Fruit fly (Drosophila melanogaster) whole organism, embryonic: ENCODE data around the gene CG7914.

Source experiments
- Ada2b ChIP-seq: fragments of 200-800 bp; sonication (Bioruptor generic); IDR thresholded peaks from 2 replicates; pipeline ENCODE4 v1.3.6; 2022; ENCODE audit warnings: missing biosample characterization, missing genetic modification characterization
- Adf1 ChIP-seq: fragments of 200-800 bp; sonication (Bioruptor generic); IDR thresholded peaks from 2 replicates; pipeline ENCODE4 v1.3.6; 2022; ENCODE audit warnings: missing biosample characterization, missing genetic modification characterization
- Atf3 ChIP-seq: fragments of 200-800 bp; sonication (Bioruptor generic); optimal IDR thresholded peaks from 3 replicates; lab custom pipeline; 2016; ENCODE audit warnings: missing biosample characterization, missing genetic modification characterization
- Bteb2 ChIP-seq: fragments of 200-800 bp; sonication (Bioruptor generic); optimal IDR thresholded peaks from 2 replicates; lab custom pipeline; 2016; ENCODE audit warnings: missing biosample characterization, missing genetic modification characterization
- CG10321 ChIP-seq: fragments of 200-800 bp; sonication (Bioruptor generic); IDR thresholded peaks from 2 replicates; pipeline ENCODE4 v1.3.6; 2022; ENCODE audit warnings: missing biosample characterization, missing genetic modification characterization
- CG11695 ChIP-seq: fragments of 200-800 bp; sonication (Bioruptor generic); IDR thresholded peaks from 3 replicates; pipeline ENCODE4 v1.3.6; 2022; ENCODE audit warnings: missing biosample characterization, missing genetic modification characterization
- CG11723 ChIP-seq: fragments of 200-800 bp; sonication (Bioruptor generic); optimal IDR thresholded peaks from 2 replicates; lab custom pipeline; 2017; ENCODE audit warnings: missing biosample characterization, mild to moderate bottlenecking, missing genetic modification characterization
- CG12236 ChIP-seq: fragments of 200-800 bp; sonication (Bioruptor generic); optimal IDR thresholded peaks from 2 replicates; lab custom pipeline; 2016; ENCODE audit warnings: missing biosample characterization, missing genetic modification characterization
- CG14014 ChIP-seq: fragments of 200-800 bp; sonication (Bioruptor generic); IDR thresholded peaks from 2 replicates; pipeline ENCODE4 v1.3.6; 2022; ENCODE audit warnings: missing biosample characterization, missing genetic modification characterization
- CG1529 ChIP-seq: fragments of 200-800 bp; sonication (Bioruptor generic); optimal IDR thresholded peaks from 3 replicates; lab custom pipeline; 2018; ENCODE audit warnings: missing biosample characterization, missing genetic modification characterization
- CG1832 ChIP-seq: fragments of 200-800 bp; sonication (Bioruptor generic); optimal IDR thresholded peaks from 2 replicates; lab custom pipeline; 2017; ENCODE audit warnings: missing biosample characterization, mild to moderate bottlenecking, missing genetic modification characterization, inconsistent platforms
- CG18764 ChIP-seq: fragments of 200-800 bp; sonication (Bioruptor generic); optimal IDR thresholded peaks from 3 replicates; lab custom pipeline; 2016; ENCODE audit warnings: missing biosample characterization, missing genetic modification characterization
- CG31365 ChIP-seq: fragments of 200-800 bp; sonication (Bioruptor generic); optimal IDR thresholded peaks from 2 replicates; lab custom pipeline; 2018; ENCODE audit warnings: missing biosample characterization, mild to moderate bottlenecking, missing genetic modification characterization
- CG33213 ChIP-seq: fragments of 200-800 bp; sonication (Bioruptor generic); optimal IDR thresholded peaks from 3 replicates; lab custom pipeline; 2016; ENCODE audit warnings: missing biosample characterization, missing genetic modification characterization
- CG3847 ChIP-seq: fragments of 200-800 bp; sonication (Bioruptor generic); IDR thresholded peaks from 2 replicates; pipeline ENCODE4 v1.3.6; 2022; ENCODE audit warnings: missing biosample characterization, missing genetic modification characterization
- CG3995 ChIP-seq: fragments of 200-800 bp; sonication (Bioruptor generic); optimal IDR thresholded peaks from 3 replicates; lab custom pipeline; 2016; ENCODE audit warnings: missing biosample characterization, missing genetic modification characterization
- CG4707 ChIP-seq: fragments of 200-800 bp; sonication (Bioruptor generic); optimal IDR thresholded peaks from 2 replicates; lab custom pipeline; 2018; ENCODE audit warnings: missing biosample characterization, mild to moderate bottlenecking, missing genetic modification characterization, moderate library complexity
- CG4854 ChIP-seq: fragments of 200-800 bp; sonication (Bioruptor generic); optimal IDR thresholded peaks from 2 replicates; lab custom pipeline; 2016; ENCODE audit warnings: missing biosample characterization, missing genetic modification characterization, inconsistent platforms
- CG6791 ChIP-seq: fragments of 200-800 bp; sonication (Bioruptor generic); IDR thresholded peaks from 3 replicates; pipeline ENCODE4 v1.3.6; 2022; ENCODE audit warnings: missing biosample characterization, missing genetic modification characterization; ENCODE audit not compliant: partially characterized antibody
- CG7271 ChIP-seq: fragments of 200-800 bp; sonication (Bioruptor generic); optimal IDR thresholded peaks from 2 replicates; lab custom pipeline; 2018; ENCODE audit warnings: missing biosample characterization, mild to moderate bottlenecking, missing genetic modification characterization, moderate library complexity
- CG8359 ChIP-seq: fragments of 200-800 bp; sonication (Bioruptor generic); optimal IDR thresholded peaks from 2 replicates; lab custom pipeline; 2017; ENCODE audit warnings: missing biosample characterization, mild to moderate bottlenecking, missing genetic modification characterization, borderline replicate concordance
- CG9876 ChIP-seq: fragments of 200-800 bp; sonication (Bioruptor generic); optimal IDR thresholded peaks from 2 replicates; lab custom pipeline; 2016; ENCODE audit warnings: missing biosample characterization, missing genetic modification characterization
- Camta ChIP-seq: fragments of 200-800 bp; sonication (Bioruptor generic); optimal IDR thresholded peaks from 2 replicates; lab custom pipeline; 2016; ENCODE audit warnings: missing biosample characterization, missing genetic modification characterization
- D ChIP-seq, 2 experiments: fragments of 200-800 bp in 1 of 2; fragments of >200 bp in 1 of 2; sonication (Bioruptor generic) in 1 of 2; optimal IDR thresholded peaks; 2 replicates in 1 of 2; 3 replicates in 1 of 2; lab custom pipeline; 2017; ENCODE audit warnings: mild to moderate bottlenecking in 1 of 2, missing biosample characterization in 1 of 2, missing genetic modification characterization in 1 of 2, missing genetic modification reagents in 1 of 2
- Dad ChIP-seq: fragments of 200-800 bp; sonication (Bioruptor generic); optimal IDR thresholded peaks from 3 replicates; lab custom pipeline; 2016; ENCODE audit warnings: missing biosample characterization, missing genetic modification characterization
- Fer2 ChIP-seq: fragments of 200-800 bp; sonication (Bioruptor generic); optimal IDR thresholded peaks from 2 replicates; lab custom pipeline; 2018; ENCODE audit warnings: missing biosample characterization, mild to moderate bottlenecking, missing genetic modification characterization, moderate library complexity
- HLH4C ChIP-seq: fragments of 200-800 bp; sonication (Bioruptor generic); IDR thresholded peaks from 3 replicates; pipeline ENCODE4 v1.3.6; 2022; ENCODE audit warnings: missing biosample characterization, missing genetic modification characterization; ENCODE audit not compliant: partially characterized antibody
- HmgZ ChIP-seq: fragments of 200-800 bp; sonication (Bioruptor generic); optimal IDR thresholded peaks from 2 replicates; lab custom pipeline; 2018; ENCODE audit warnings: missing biosample characterization, mild to moderate bottlenecking, missing genetic modification characterization
- Mrtf ChIP-seq: fragments of 200-800 bp; sonication (Bioruptor generic); IDR thresholded peaks from 3 replicates; pipeline ENCODE4 v1.3.6; 2022; ENCODE audit warnings: missing biosample characterization, missing genetic modification characterization
- Nf-YB ChIP-seq: fragments of 200-800 bp; sonication (Bioruptor generic); optimal IDR thresholded peaks from 3 replicates; lab custom pipeline; 2019; ENCODE audit warnings: missing biosample characterization, mild to moderate bottlenecking, missing genetic modification characterization, moderate library complexity
- Ravus ChIP-seq: fragments of 200-800 bp; sonication (Bioruptor generic); IDR thresholded peaks from 2 replicates; pipeline ENCODE4 v1.3.6; 2022; ENCODE audit warnings: missing biosample characterization, missing genetic modification characterization
- Rx ChIP-seq: fragments of 200-800 bp; sonication (Bioruptor generic); IDR thresholded peaks from 2 replicates; pipeline ENCODE4 v1.3.6; 2022; ENCODE audit warnings: missing biosample characterization, missing genetic modification characterization
- Side ChIP-seq: fragments of 200-800 bp; sonication (Bioruptor generic); optimal IDR thresholded peaks from 2 replicates; lab custom pipeline; 2016; ENCODE audit warnings: missing biosample characterization, missing genetic modification characterization
- Usf ChIP-seq: fragments of 200-800 bp; sonication (Bioruptor generic); optimal IDR thresholded peaks from 2 replicates; lab custom pipeline; 2017; ENCODE audit warnings: missing genotype, missing biosample characterization, missing genetic modification characterization
- ac ChIP-seq: fragments of 200-800 bp; sonication (Bioruptor generic); optimal IDR thresholded peaks from 3 replicates; lab custom pipeline; 2017; ENCODE audit warnings: missing biosample characterization, mild to moderate bottlenecking, missing genetic modification characterization
- bcd ChIP-seq: fragments of 200-800 bp; sonication (Bioruptor generic); optimal IDR thresholded peaks from 2 replicates; lab custom pipeline; 2017; ENCODE audit warnings: missing biosample characterization, mild to moderate bottlenecking, missing genetic modification characterization
- bsh ChIP-seq, 2 experiments: fragments of 200-800 bp; sonication (Bioruptor generic); optimal IDR thresholded peaks; 2 replicates each; lab custom pipeline; 2017 to 2018; ENCODE audit warnings: mild to moderate bottlenecking in 2 of 2, missing biosample characterization in 2 of 2, missing genetic modification characterization in 2 of 2, moderate library complexity in 1 of 2
- en ChIP-seq: fragments of 200-800 bp; sonication (Bioruptor generic); optimal IDR thresholded peaks from 2 replicates; lab custom pipeline; 2016; ENCODE audit warnings: missing biosample characterization, missing genetic modification characterization
- ewg ChIP-seq: fragments of 200-800 bp; sonication (Bioruptor generic); optimal IDR thresholded peaks from 3 replicates; lab custom pipeline; 2017; ENCODE audit warnings: mild to moderate bottlenecking, missing biosample characterization, missing genetic modification reagents, missing genetic modification characterization
- lov ChIP-seq, 2 experiments: fragments of 200-800 bp in 1 of 2; fragments of >200 bp in 1 of 2; sonication (Bioruptor generic) in 1 of 2; IDR thresholded peaks in 1 of 2; optimal IDR thresholded peaks in 1 of 2; 2 replicates in 1 of 2; 3 replicates in 1 of 2; pipeline versions ENCODE4 v1.3.6 to Lab custom; 2017 to 2022; ENCODE audit warnings: missing biosample characterization in 1 of 2, missing genetic modification characterization in 1 of 2
- odd ChIP-seq: fragments of 200-800 bp; sonication (Bioruptor generic); optimal IDR thresholded peaks from 2 replicates; lab custom pipeline; 2017; ENCODE audit warnings: missing biosample characterization, mild to moderate bottlenecking, missing genetic modification characterization
- org-1 ChIP-seq: fragments of 200-800 bp; sonication (Bioruptor generic); optimal IDR thresholded peaks from 2 replicates; lab custom pipeline; 2017; ENCODE audit warnings: missing biosample characterization, missing genetic modification characterization
- p53 ChIP-seq: fragments of 200-800 bp; sonication (Bioruptor generic); optimal IDR thresholded peaks from 2 replicates; lab custom pipeline; 2016; ENCODE audit warnings: missing biosample characterization, missing genetic modification characterization
- sens ChIP-seq: fragments of 200-800 bp; sonication (Bioruptor generic); peaks from one replicate; lab custom pipeline; 2016; ENCODE audit warnings: missing biosample characterization, missing genetic modification characterization
- slp2 ChIP-seq: fragments of 200-800 bp; sonication (Bioruptor generic); optimal IDR thresholded peaks from 2 replicates; lab custom pipeline; 2016; ENCODE audit warnings: missing biosample characterization, missing genetic modification characterization
- tll ChIP-seq, 2 experiments: fragments of 200-800 bp in 1 of 2; fragments of >200 bp in 1 of 2; sonication (Bioruptor generic) in 1 of 2; optimal IDR thresholded peaks; 2 replicates each; lab custom pipeline; 2017 to 2019; ENCODE audit warnings: missing biosample characterization in 2 of 2, missing genetic modification characterization in 2 of 2, mild to moderate bottlenecking in 1 of 2, moderate library complexity in 1 of 2
- tx ChIP-seq: fragments of 200-800 bp; sonication (Bioruptor generic); optimal IDR thresholded peaks from 2 replicates; lab custom pipeline; 2016; ENCODE audit warnings: missing biosample characterization, missing genetic modification characterization
- unc-4 ChIP-seq: fragments of 200-800 bp; sonication (Bioruptor generic); IDR thresholded peaks from 2 replicates; pipeline ENCODE4 v1.3.6; 2022; ENCODE audit warnings: missing biosample characterization, missing genetic modification characterization; ENCODE audit not compliant: partially characterized antibody
- z ChIP-seq: fragments of 200-800 bp; sonication (Bioruptor generic); IDR thresholded peaks from 3 replicates; pipeline ENCODE4 v1.3.6; 2022; ENCODE audit warnings: missing biosample characterization, missing genetic modification characterization

The CG7914 gene

dm6 chrX:19154998-19155397, 38.2 kb downstream of the CG7914 start (continued):
- TF ChIP-seq slp2 (GFP tag; lab: Kevin White, UChicago) (peak; percentile 84), Camta (GFP tag; lab: Kevin White, UChicago) (peak; percentile 86), ewg (GFP tag; lab: Kevin White, UChicago) (peak; percentile 84), CG7271 (tag; lab: Kevin White, UChicago) (peak; percentile 65), D (optimal IDR thresholded peaks at IDR 0.05; lab: Kevin White, UChicago) (no peak), D (GFP tag; optimal IDR thresholded peaks at IDR 0.05; lab: Kevin White, UChicago) (peak; percentile 92), Mrtf (GFP tag; lab: Robert Waterston, UW) (peak; percentile 72), CG14014 (GFP tag; lab: Robert Waterston, UW) (peak; percentile 76), bsh (GFP tag; optimal IDR thresholded peaks at IDR 0.05; lab: Kevin White, UChicago) (peak; percentile 85 to 96), org-1 (GFP tag; lab: Kevin White, UChicago) (peak; percentile 77), Ada2b (GFP tag; lab: Robert Waterston, UW) (peak; percentile 60), CG3995 (no peak), CG10321 (GFP tag; lab: Robert Waterston, UW) (no peak), en (GFP tag; lab: Kevin White, UChicago) (peak; percentile 68), HLH4C (GFP tag; lab: Robert Waterston, UW) (no peak), Usf (GFP tag; lab: Kevin White, UChicago) (peak; percentile 71), odd (peak; percentile 63), CG11695 (peak; percentile 69; the same call in 2 of the 3 replicates), Atf3 (GFP tag; lab: Kevin White, UChicago) (peak; percentile 87), Side (GFP tag; lab: Kevin White, UChicago) (peak; percentile 81), CG33213 (GFP tag; lab: Kevin White, UChicago) (peak; percentile 83), CG9876 (GFP tag; lab: Kevin White, UChicago) (peak; percentile 51), CG18764 (peak; percentile 84), bcd (GFP tag; lab: Kevin White, UChicago) (peak; percentile 80), unc-4 (GFP tag; lab: Robert Waterston, UW) (no peak), CG1529 (peak; percentile 89), ac (peak; percentile 83), lov (optimal IDR thresholded peaks at IDR 0.05; lab: Kevin White, UChicago) (no peak), lov (GFP tag; IDR thresholded peaks at IDR 0.05; lab: Robert Waterston, UW) (peak; percentile 92), Ravus (GFP tag; lab: Robert Waterston, UW) (no peak), Dad (peak; percentile 89), CG1832 (GFP tag; lab: Kevin White, UChicago) (no peak), z (peak; percentile 21; the same call in 1 of the 3 replicates), CG6791 (GFP tag; lab: Robert Waterston, UW) (no peak), tx (GFP tag; lab: Kevin White, UChicago) (peak; percentile 74), CG3847 (peak; percentile 64; the same call in 1 of the 2 replicates), tll (GFP tag; optimal IDR thresholded peaks at IDR 0.05; lab: Kevin White, UChicago) (peak in 1 of 2 experiments; percentile 55), Rx (GFP tag; lab: Robert Waterston, UW) (peak; percentile 78), p53 (GFP tag; lab: Kevin White, UChicago) (no peak), CG11723 (GFP tag; lab: Kevin White, UChicago) (peak; percentile 72), Nf-YB (GFP tag; lab: Kevin White, UChicago) (peak; percentile 67), Adf1 (no peak), Bteb2 (peak; percentile 29), Fer2 (tag; lab: Kevin White, UChicago) (no peak), CG8359 (GFP tag; lab: Kevin White, UChicago) (peak; percentile 76), CG12236 (GFP tag; lab: Kevin White, UChicago) (peak; percentile 86), CG31365 (tag; lab: Kevin White, UChicago) (peak; percentile 59), sens (peak; percentile 99), CG4707 (peak; percentile 74), HmgZ (tag; lab: Kevin White, UChicago) (peak; percentile 46), CG4854 (GFP tag; lab: Kevin White, UChicago) (peak; percentile 73)
